Worm (Caenorhabditis elegans) whole organism, late embryonic: Measurements from ENCODE around the gene nas-29.

Source experiments
- C38D4.7 ChIP-seq: fragments of 200-800 bp; sonication (Bioruptor generic); optimal IDR thresholded peaks from 2 replicates; lab custom pipeline; 2018; ENCODE audit warnings: mild to moderate bottlenecking, missing genetic modification characterization, moderate library complexity, missing compliant biosample characterization
- ama-1 ChIP-seq: fragments of 150-350 bp; optimal IDR thresholded peaks from 2 replicates; lab custom pipeline; 2014
- ceh-30 ChIP-seq: fragments of 150-350 bp; optimal IDR thresholded peaks from 2 replicates; lab custom pipeline; 2014; ENCODE audit warnings: missing biosample characterization, missing genetic modification characterization
- ceh-6 ChIP-seq: fragments of 200-800 bp; sonication (Bioruptor generic); optimal IDR thresholded peaks from 2 replicates; lab custom pipeline; 2018; ENCODE audit warnings: mild to moderate bottlenecking, missing genetic modification characterization, missing compliant biosample characterization
- fkh-10 ChIP-seq: fragments of 150-350 bp; optimal IDR thresholded peaks from 2 replicates; lab custom pipeline; 2014; ENCODE audit warnings: missing biosample characterization, missing genetic modification reagents, missing genetic modification characterization
- hlh-30 ChIP-seq: sonication (generic microtip); optimal IDR thresholded peaks from 2 replicates; lab custom pipeline; 2017; ENCODE audit warnings: antibody characterized with exemption, missing genetic modification characterization, missing compliant biosample characterization; ENCODE audit not compliant: insufficient read depth
- pat-9 ChIP-seq: fragments of 200-800 bp; sonication (Bioruptor generic); optimal IDR thresholded peaks from 2 replicates; lab custom pipeline; 2018; ENCODE audit warnings: mild to moderate bottlenecking, missing genetic modification characterization, moderate library complexity, missing compliant biosample characterization
- pha-2 ChIP-seq: sonication (generic microtip); optimal IDR thresholded peaks from 2 replicates; lab custom pipeline; 2017; ENCODE audit warnings: mild to moderate bottlenecking, missing genetic modification characterization, missing compliant biosample characterization
- rnt-1 ChIP-seq: sonication (generic microtip); optimal IDR thresholded peaks from 2 replicates; lab custom pipeline; 2016; ENCODE audit warnings: missing genetic modification characterization, missing compliant biosample characterization
- sox-4 ChIP-seq: sonication (generic microtip); optimal IDR thresholded peaks from 2 replicates; lab custom pipeline; 2017; ENCODE audit warnings: mild to moderate bottlenecking, missing genetic modification characterization, inconsistent platforms, missing compliant biosample characterization
- tbx-7 ChIP-seq: sonication (generic microtip); optimal IDR thresholded peaks from 2 replicates; lab custom pipeline; 2016; ENCODE audit warnings: missing genotype, missing genetic modification characterization, missing compliant biosample characterization
- unc-42 ChIP-seq: sonication (generic microtip); optimal IDR thresholded peaks from 2 replicates; lab custom pipeline; 2016; ENCODE audit warnings: missing genotype, missing genetic modification characterization, missing compliant biosample characterization

ce11 chrII:5120612-5121011, 21.2 kb downstream of the nas-29 start:
- TF ChIP-seq tbx-7 (tag; lab: Kevin White, UChicago), result no peak
- no peak for TF ChIP-seq rnt-1
- no peak for TF ChIP-seq ama-1 (lab: Kevin White, UChicago)
- TF ChIP-seq pha-2 (tag; lab: Kevin White, UChicago), result no peak
- no peak for TF ChIP-seq fkh-10 (GFP tag; lab: Kevin White, UChicago)
- no peak for TF ChIP-seq C38D4.7 (GFP tag; lab: Kevin White, UChicago)
- TF ChIP-seq pat-9 (tag; lab: Kevin White, UChicago), result no peak
- no peak for TF ChIP-seq hlh-30 (tag; lab: Kevin White, UChicago)
- no peak for TF ChIP-seq sox-4 (tag; lab: Kevin White, UChicago)
- TF ChIP-seq ceh-6 (GFP tag; lab: Kevin White, UChicago), result no peak
- TF ChIP-seq ceh-30 (tag; lab: Kevin White, UChicago), result no peak
- TF ChIP-seq unc-42 (tag; lab: Kevin White, UChicago), result no peak
